Worm (Caenorhabditis elegans) whole organism, L3 larva: ENCODE data around the gene F14H3.4.

Experiments used
- fkh-10 ChIP-seq: sonication (generic microtip); optimal IDR thresholded peaks from 2 replicates; lab custom pipeline; 2017; ENCODE audit warnings: missing biosample characterization, missing genetic modification reagents, missing genetic modification characterization
- lin-39 ChIP-seq: fragments of 150-350 bp; optimal IDR thresholded peaks from 2 replicates; lab custom pipeline; 2018; ENCODE audit warnings: missing biosample characterization, missing genetic modification reagents, missing genetic modification characterization
- lsy-12 ChIP-seq: sonication (generic microtip); optimal IDR thresholded peaks from 2 replicates; lab custom pipeline; 2016; ENCODE audit warnings: mild to moderate bottlenecking, missing genetic modification characterization, missing compliant biosample characterization
- nhr-12 ChIP-seq: fragments of 150-350 bp; optimal IDR thresholded peaks from 2 replicates; lab custom pipeline; 2014; ENCODE audit warnings: missing biosample characterization, missing genetic modification characterization
- nhr-237 ChIP-seq: fragments of 150-350 bp; optimal IDR thresholded peaks from 2 replicates; lab custom pipeline; 2014; ENCODE audit warnings: missing biosample characterization, missing genetic modification characterization
- pqm-1 ChIP-seq: fragments of 150-350 bp; optimal IDR thresholded peaks from 2 replicates; lab custom pipeline; 2017; ENCODE audit warnings: missing biosample characterization, missing genetic modification characterization, inconsistent platforms
- skn-1 ChIP-seq: fragments of 150-350 bp; optimal IDR thresholded peaks from 2 replicates; lab custom pipeline; 2014; ENCODE audit warnings: missing biosample characterization, missing genetic modification characterization
- snpc-4 ChIP-seq: fragments of 150-350 bp; optimal IDR thresholded peaks from 2 replicates; lab custom pipeline; 2014; ENCODE audit warnings: missing biosample characterization, missing genetic modification characterization
- unc-39 ChIP-seq: sonication (generic microtip); optimal IDR thresholded peaks from 4 replicates; lab custom pipeline; 2017; ENCODE audit warnings: missing biosample characterization, missing genetic modification characterization
- ztf-11 ChIP-seq: fragments of 150-350 bp; optimal IDR thresholded peaks from 2 replicates; lab custom pipeline; 2014; ENCODE audit warnings: missing biosample characterization, missing genetic modification characterization

ce11 chrV:16058872-16059271 lies 4.0 kb upstream of the F14H3.4 start, which contains the start of gene F14H3.6:
- TF ChIP-seq lin-39 (tag; lab: Kevin White, UChicago) = no peak
- TF ChIP-seq nhr-237 (tag; lab: Kevin White, UChicago) = no peak
- no peak for TF ChIP-seq skn-1 (tag; lab: Kevin White, UChicago)
- TF ChIP-seq snpc-4 (tag; lab: Kevin White, UChicago) = no peak
- no peak for TF ChIP-seq nhr-12 (tag; lab: Kevin White, UChicago)
- TF ChIP-seq lsy-12 (tag; lab: Kevin White, UChicago) = no peak
- TF ChIP-seq pqm-1 (tag; lab: Kevin White, UChicago) = no peak
- no peak for TF ChIP-seq unc-39 (tag; lab: Kevin White, UChicago)
- no peak for TF ChIP-seq ztf-11
- no peak for TF ChIP-seq fkh-10 (GFP tag; lab: Kevin White, UChicago)
